In the genomic region with DNA sequence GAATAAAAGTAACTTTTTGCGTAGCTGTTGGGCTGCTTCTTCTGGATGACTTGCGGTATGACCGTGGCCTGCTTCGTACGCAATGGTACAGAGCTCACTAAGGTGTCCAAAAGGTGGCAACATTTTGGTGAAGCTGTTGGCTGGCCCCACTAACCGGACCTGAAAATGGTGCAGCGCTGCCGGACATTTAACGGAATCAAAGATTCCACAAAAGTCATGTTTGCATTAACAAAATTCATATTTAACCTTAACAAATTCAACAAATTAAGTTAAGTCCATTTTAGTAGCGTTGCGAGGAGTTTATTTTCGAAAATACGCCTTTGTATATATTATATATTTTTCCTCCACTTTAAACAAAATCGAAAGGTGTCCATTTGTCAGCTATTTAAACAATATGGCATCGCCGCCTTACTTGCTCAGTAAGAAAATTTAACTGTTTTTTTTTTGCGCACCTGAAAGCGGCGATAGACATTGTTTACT, we compare ENCODE assay signal across 6 fruit fly cellular contexts.
TF ChIP-seq lines count a peak whose summit lies in the region.

Gene kra (minus strand): TSS at position 93 of the 480 bp plus-strand sequence.
Gene SecS (plus strand): TSS at position 390 of the 480 bp plus-strand sequence.

- peak; percentile 23 to 48 for TF ChIP-seq CTCF in S2 (optimal IDR thresholded peaks at IDR 0.05; lab: Kevin White, UChicago)
- peak; percentile 60 for TF ChIP-seq CTCF in whole organism, embryonic (GFP tag; optimal IDR thresholded peaks at IDR 0.05; lab: Kevin White, UChicago)

TF ChIP-seq in whole organism, adult, 20 proteins besides CTCF, POLR2A, EP300 and RAD21 (continues in another document):
- TF ChIP-seq CG7101 (tag; optimal IDR thresholded peaks at IDR 0.05; lab: Kevin White, UChicago) (peak; percentile 70), CG5204 (GFP tag; optimal IDR thresholded peaks at IDR 0.05; lab: Kevin White, UChicago) (no peak), toe (GFP tag; optimal IDR thresholded peaks at IDR 0.05; lab: Kevin White, UChicago) (no peak), Hr96 (GFP tag; optimal IDR thresholded peaks at IDR 0.05; lab: Kevin White, UChicago) (no peak), CG11617 (GFP tag; optimal IDR thresholded peaks at IDR 0.05; lab: Kevin White, UChicago) (peak; percentile 81), cnc (optimal IDR thresholded peaks at IDR 0.05; lab: Kevin White, UChicago) (no peak), Clk (GFP tag; optimal IDR thresholded peaks at IDR 0.05; lab: Kevin White, UChicago) (peak; percentile 25), kay (GFP tag; lab: Kevin White, UChicago; ENCODE audit: borderline replicate concordance) (peak; percentile 94), CG33017 (tag; optimal IDR thresholded peaks at IDR 0.05; lab: Kevin White, UChicago) (peak; percentile 41), bab1 (GFP tag; optimal IDR thresholded peaks at IDR 0.05; lab: Kevin White, UChicago) (peak; percentile 46), CG12768 (GFP tag; optimal IDR thresholded peaks at IDR 0.05; lab: Kevin White, UChicago) (peak; percentile 14), Crg-1 (GFP tag; optimal IDR thresholded peaks at IDR 0.05; lab: Kevin White, UChicago) (peak; percentile 76), pad (GFP tag; optimal IDR thresholded peaks at IDR 0.05; lab: Kevin White, UChicago) (no peak), cic (GFP tag; optimal IDR thresholded peaks at IDR 0.05; lab: Kevin White, UChicago) (no peak), Mnt (GFP tag; optimal IDR thresholded peaks at IDR 0.05; lab: Kevin White, UChicago) (no peak), tj (GFP tag; optimal IDR thresholded peaks at IDR 0.05; lab: Kevin White, UChicago) (no peak), CG7045 (GFP tag; optimal IDR thresholded peaks at IDR 0.05; lab: Kevin White, UChicago) (peak; percentile 9)

TF ChIP-seq in whole organism, embryonic, 481 proteins besides CTCF, POLR2A, EP300 and RAD21 (continues in another document):
- peak; percentile 84 for TF ChIP-seq Sin3A (optimal IDR thresholded peaks at IDR 0.05; lab: Kevin White, UChicago)
- TF ChIP-seq nom (GFP tag; optimal IDR thresholded peaks at IDR 0.05; lab: Kevin White, UChicago): peak; percentile 1
- no peak for TF ChIP-seq Trl (optimal IDR thresholded peaks at IDR 0.05; lab: Kevin White, UChicago)
- peak; percentile 52 for TF ChIP-seq Trl (GFP tag; optimal IDR thresholded peaks at IDR 0.05; lab: Kevin White, UChicago)
- TF ChIP-seq Spps (tag; optimal IDR thresholded peaks at IDR 0.05; lab: Kevin White, UChicago): no peak
- TF ChIP-seq slp2 (GFP tag; optimal IDR thresholded peaks at IDR 0.05; lab: Kevin White, UChicago): peak; percentile 36
- no peak for TF ChIP-seq salm (tag; optimal IDR thresholded peaks at IDR 0.05; lab: Kevin White, UChicago)
- TF ChIP-seq CG33557 (GFP tag; optimal IDR thresholded peaks at IDR 0.05; lab: Kevin White, UChicago): peak; percentile 42
- peak; percentile 80 for TF ChIP-seq HLHmδ (GFP tag; optimal IDR thresholded peaks at IDR 0.05; lab: Kevin White, UChicago)
- TF ChIP-seq bigmax (GFP tag; optimal IDR thresholded peaks at IDR 0.05; lab: Kevin White, UChicago): peak; percentile 53
- peak; percentile 48 for TF ChIP-seq CG8290 (GFP tag; optimal IDR thresholded peaks at IDR 0.05; lab: Kevin White, UChicago)
- TF ChIP-seq CG8290 (tag; optimal IDR thresholded peaks at IDR 0.05; lab: Kevin White, UChicago): peak in 1 of 2 experiments; percentile 78
- TF ChIP-seq hbn (GFP tag; IDR thresholded peaks at IDR 0.05; lab: Robert Waterston, UW; ENCODE audit: partially characterized antibody): no peak
- TF ChIP-seq CG12659 (GFP tag; optimal IDR thresholded peaks at IDR 0.05; lab: Kevin White, UChicago): peak; percentile 91
- no peak for TF ChIP-seq CG10274 (GFP tag; optimal IDR thresholded peaks at IDR 0.05; lab: Kevin White, UChicago)
- TF ChIP-seq CG1529 (GFP tag; optimal IDR thresholded peaks at IDR 0.05; lab: Kevin White, UChicago): peak; percentile 31
- peak; percentile 59 for TF ChIP-seq PHDP (tag; optimal IDR thresholded peaks at IDR 0.05; lab: Kevin White, UChicago)

TF ChIP-seq in whole organism, prepupa, 60 proteins besides CTCF, POLR2A, EP300 and RAD21 (continues in another document):
- TF ChIP-seq CG6792 (GFP tag; optimal IDR thresholded peaks at IDR 0.05; lab: Kevin White, UChicago) (peak; percentile 47), dac (GFP tag; optimal IDR thresholded peaks at IDR 0.05; lab: Kevin White, UChicago) (peak; percentile 20), CG15336 (GFP tag; IDR thresholded peaks at IDR 0.05; lab: Robert Waterston, UW) (no peak), topi (GFP tag; optimal IDR thresholded peaks at IDR 0.05; lab: Kevin White, UChicago) (peak; percentile 51), CG10631 (GFP tag; optimal IDR thresholded peaks at IDR 0.05; lab: Kevin White, UChicago) (peak; percentile 64), salr (GFP tag; optimal IDR thresholded peaks at IDR 0.05; lab: Kevin White, UChicago) (no peak), vri (GFP tag; optimal IDR thresholded peaks at IDR 0.05; lab: Kevin White, UChicago) (no peak), cyc (GFP tag; optimal IDR thresholded peaks at IDR 0.05; lab: Kevin White, UChicago) (peak; percentile 55), fd59A (GFP tag; optimal IDR thresholded peaks at IDR 0.05; lab: Kevin White, UChicago) (no peak), Met (GFP tag; optimal IDR thresholded peaks at IDR 0.05; lab: Kevin White, UChicago) (peak; percentile 67), CG16779 (tag; optimal IDR thresholded peaks at IDR 0.05; lab: Kevin White, UChicago) (no peak), Eip93F (GFP tag; optimal IDR thresholded peaks at IDR 0.05; lab: Kevin White, UChicago) (no peak), Hr38 (GFP tag; optimal IDR thresholded peaks at IDR 0.05; lab: Kevin White, UChicago) (no peak), CG1621 (tag; optimal IDR thresholded peaks at IDR 0.05; lab: Kevin White, UChicago) (no peak), Sox102F (GFP tag; optimal IDR thresholded peaks at IDR 0.05; lab: Kevin White, UChicago) (no peak), spab (GFP tag; optimal IDR thresholded peaks at IDR 0.05; lab: Kevin White, UChicago) (no peak), OdsH (GFP tag; optimal IDR thresholded peaks at IDR 0.05; lab: Kevin White, UChicago) (peak; percentile 66), CG6808 (GFP tag; optimal IDR thresholded peaks at IDR 0.05; lab: Kevin White, UChicago) (peak; percentile 38)

TF ChIP-seq in whole organism, pupa, 21 proteins besides CTCF, POLR2A, EP300 and RAD21 (continues in another document):
- TF ChIP-seq gl (tag; optimal IDR thresholded peaks at IDR 0.05; lab: Kevin White, UChicago) (no peak), Ets98B (GFP tag; IDR thresholded peaks at IDR 0.05; lab: Robert Waterston, UW) (no peak), CG4496 (GFP tag; IDR thresholded peaks at IDR 0.05; lab: Robert Waterston, UW) (no peak), CG13204 (GFP tag; optimal IDR thresholded peaks at IDR 0.05; lab: Kevin White, UChicago) (no peak), CG15710 (tag; optimal IDR thresholded peaks at IDR 0.05; lab: Kevin White, UChicago) (peak; percentile 38), CG8159 (tag; optimal IDR thresholded peaks at IDR 0.05; lab: Kevin White, UChicago) (peak; percentile 32), rn (GFP tag; IDR thresholded peaks at IDR 0.05; lab: Robert Waterston, UW) (no peak), CG34367 (tag; optimal IDR thresholded peaks at IDR 0.05; lab: Kevin White, UChicago) (peak; percentile 11), fd96Ca (GFP tag; IDR thresholded peaks at IDR 0.05; lab: Robert Waterston, UW) (no peak), CG12605 (GFP tag; IDR thresholded peaks at IDR 0.05; lab: Robert Waterston, UW) (no peak), Pif1B (GFP tag; optimal IDR thresholded peaks at IDR 0.05; lab: Kevin White, UChicago) (no peak), Snoo (tag; optimal IDR thresholded peaks at IDR 0.05; lab: Kevin White, UChicago) (peak; percentile 35), EcR (GFP tag; optimal IDR thresholded peaks at IDR 0.05; lab: Kevin White, UChicago) (no peak), D1 (tag; optimal IDR thresholded peaks at IDR 0.05; lab: Kevin White, UChicago) (no peak), CG14655 (GFP tag; optimal IDR thresholded peaks at IDR 0.05; lab: Kevin White, UChicago) (no peak), CG17806 (tag; optimal IDR thresholded peaks at IDR 0.05; lab: Kevin White, UChicago) (peak; percentile 29), CG8301 (tag; optimal IDR thresholded peaks at IDR 0.05; lab: Kevin White, UChicago) (peak; percentile 11), Pif1A (GFP tag; optimal IDR thresholded peaks at IDR 0.05; lab: Kevin White, UChicago) (no peak), CG10348 (GFP tag; IDR thresholded peaks at IDR 0.05; lab: Robert Waterston, UW) (no peak), CG9948 (tag; optimal IDR thresholded peaks at IDR 0.05; lab: Kevin White, UChicago) (peak; percentile 40)

TF ChIP-seq in whole organism, wandering third instar larva, 38 proteins besides CTCF, POLR2A, EP300 and RAD21 (continues in another document):
- TF ChIP-seq Vsx2 (GFP tag; optimal IDR thresholded peaks at IDR 0.05; lab: Kevin White, UChicago; ENCODE audit: partially characterized antibody): no peak
- no peak for TF ChIP-seq brk (GFP tag; optimal IDR thresholded peaks at IDR 0.05; lab: Kevin White, UChicago)
- TF ChIP-seq Sp1 (GFP tag; optimal IDR thresholded peaks at IDR 0.05; lab: Kevin White, UChicago): peak; percentile 64
- TF ChIP-seq dsf (GFP tag; optimal IDR thresholded peaks at IDR 0.05; lab: Kevin White, UChicago; ENCODE audit: borderline replicate concordance): peak; percentile 58
- no peak for TF ChIP-seq Dfd (GFP tag; optimal IDR thresholded peaks at IDR 0.05; lab: Kevin White, UChicago)
- no peak for TF ChIP-seq dmrt93B (GFP tag; optimal IDR thresholded peaks at IDR 0.05; lab: Kevin White, UChicago)
- no peak for TF ChIP-seq usp (GFP tag; optimal IDR thresholded peaks at IDR 0.05; lab: Kevin White, UChicago)
- no peak for TF ChIP-seq N (GFP tag; optimal IDR thresholded peaks at IDR 0.05; lab: Kevin White, UChicago)
- TF ChIP-seq Mio (GFP tag; optimal IDR thresholded peaks at IDR 0.05; lab: Kevin White, UChicago): no peak
- TF ChIP-seq pan (optimal IDR thresholded peaks at IDR 0.05; lab: Kevin White, UChicago): no peak
- peak; percentile 40 for TF ChIP-seq CG9705 (GFP tag; optimal IDR thresholded peaks at IDR 0.05; lab: Kevin White, UChicago)
- no peak for TF ChIP-seq psq (GFP tag; optimal IDR thresholded peaks at IDR 0.05; lab: Kevin White, UChicago)
- no peak for TF ChIP-seq CG32264 (GFP tag; optimal IDR thresholded peaks at IDR 0.05; lab: Kevin White, UChicago)
- no peak for TF ChIP-seq Hr78 (GFP tag; optimal IDR thresholded peaks at IDR 0.05; lab: Kevin White, UChicago)
- peak; percentile 33 for TF ChIP-seq Dif (GFP tag; optimal IDR thresholded peaks at IDR 0.05; lab: Kevin White, UChicago; ENCODE audit: partially characterized antibody)
- TF ChIP-seq lola (GFP tag; optimal IDR thresholded peaks at IDR 0.05; lab: Kevin White, UChicago): no peak
- TF ChIP-seq Rel (GFP tag; optimal IDR thresholded peaks at IDR 0.05; lab: Kevin White, UChicago): peak; percentile 42
- TF ChIP-seq Rel (tag; optimal IDR thresholded peaks at IDR 0.05; lab: Kevin White, UChicago): peak; percentile 17
- TF ChIP-seq rgr (GFP tag; optimal IDR thresholded peaks at IDR 0.05; lab: Kevin White, UChicago): peak; percentile 69
- peak; percentile 56 for TF ChIP-seq OdsH (GFP tag; optimal IDR thresholded peaks at IDR 0.05; lab: Kevin White, UChicago)
- TF ChIP-seq br (GFP tag; optimal IDR thresholded peaks at IDR 0.05; lab: Kevin White, UChicago): peak; percentile 72
- peak; percentile 63 for TF ChIP-seq ey (GFP tag; optimal IDR thresholded peaks at IDR 0.05; lab: Kevin White, UChicago)
